Worm (Caenorhabditis elegans) whole organism, mixed stage, embryonic: Measurements from ENCODE around the gene F55G11.1.

Experiments
- elt-3 ChIP-seq: fragments of 150-350 bp; optimal IDR thresholded peaks from 2 replicates; lab custom pipeline; 2014; ENCODE audit warnings: missing biosample characterization, missing genetic modification characterization
- nhr-28 ChIP-seq: fragments of 150-350 bp; optimal IDR thresholded peaks from 2 replicates; lab custom pipeline; 2014; ENCODE audit warnings: missing biosample characterization, missing genetic modification characterization
- pha-4 ChIP-seq: fragments of 150-350 bp; optimal IDR thresholded peaks from 2 replicates; lab custom pipeline; 2018; ENCODE audit warnings: missing biosample characterization, missing genetic modification reagents, missing genetic modification characterization
- sptf-1 ChIP-seq: sonication (generic microtip); optimal IDR thresholded peaks from 2 replicates; lab custom pipeline; 2017; ENCODE audit warnings: mild to moderate bottlenecking, missing genetic modification characterization, moderate library complexity, missing compliant biosample characterization
- unc-39 ChIP-seq: fragments of 150-350 bp; optimal IDR thresholded peaks from 2 replicates; lab custom pipeline; 2014; ENCODE audit warnings: missing biosample characterization, missing genetic modification characterization
- unc-62 ChIP-seq: fragments of 150-350 bp; optimal IDR thresholded peaks from 2 replicates; lab custom pipeline; 2014; ENCODE audit warnings: missing biosample characterization, missing genetic modification reagents, missing genetic modification characterization

DNA sequence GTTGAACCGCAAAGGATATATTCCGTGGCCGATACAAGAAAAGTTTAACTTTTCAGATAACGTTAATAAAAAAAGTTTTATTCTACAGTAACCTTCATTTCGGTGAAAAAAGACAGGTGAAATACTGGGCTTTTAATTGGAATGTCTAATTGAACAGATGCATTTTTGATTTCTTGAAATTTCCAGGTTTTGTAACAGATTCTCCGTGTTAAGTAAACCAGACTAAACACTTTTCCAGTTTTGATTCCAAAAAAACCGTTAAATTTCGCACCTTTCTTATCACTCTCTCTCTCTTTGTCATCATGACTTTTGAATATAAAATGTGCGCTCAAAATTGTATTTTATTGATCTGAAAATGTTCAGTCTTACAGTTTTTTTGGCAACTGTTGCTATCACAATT, 28.1 kb downstream of the F55G11.1 start, which contains the start of gene C32H11.3:
- TF ChIP-seq sptf-1: no peak
- TF ChIP-seq unc-62 (GFP tag; lab: Kevin White, UChicago): no peak
- TF ChIP-seq elt-3 (tag; lab: Kevin White, UChicago): no peak
- no peak for TF ChIP-seq pha-4 (tag; lab: Kevin White, UChicago)
- TF ChIP-seq unc-39 (tag; lab: Kevin White, UChicago): no peak
- no peak for TF ChIP-seq nhr-28 (tag; lab: Kevin White, UChicago)
